Worm (Caenorhabditis elegans): Measurements from ENCODE around the gene F54H5.3.

The F54H5.3 gene

ce11 chrII:6588605-6589292, 33.2 kb upstream of the F54H5.3 start, which contains the start of gene icd-1 (continued):
- TF ChIP-seq jun-1 (tag; optimal IDR thresholded peaks at IDR 0.05) (peak; percentile 79), D1046.2 (GFP tag; IDR thresholded peaks at IDR 0.05) (peak; percentile 58; the same call in 1 of the 2 replicates), lin-39 (tag; optimal IDR thresholded peaks at IDR 0.05) (no peak)

- TF ChIP-seq ceh-44 (GFP tag; IDR thresholded peaks at IDR 0.05) (no peak), gei-8 (GFP tag; optimal IDR thresholded peaks at IDR 0.05) (no peak), pqm-1 (tag; optimal IDR thresholded peaks at IDR 0.05) (no peak), nhr-77 (tag; optimal IDR thresholded peaks at IDR 0.05) (no peak), nhr-111 (GFP tag; optimal IDR thresholded peaks at IDR 0.05) (no peak), Y105C5A.15 (GFP tag; IDR thresholded peaks at IDR 0.05) (no peak), saeg-2 (GFP tag; IDR thresholded peaks at IDR 0.05) (no peak), rbr-2 (tag; optimal IDR thresholded peaks at IDR 0.05) (no peak), daf-19 (GFP tag; conservative IDR thresholded peaks at IDR 0.05) (no peak), lsy-2 (tag; optimal IDR thresholded peaks at IDR 0.05) (peak in 1 of 2 experiments; percentile 6), F37D6.2 (tag; optimal IDR thresholded peaks at IDR 0.05) (no peak), lin-38 (GFP tag; IDR thresholded peaks at IDR 0.05) (no peak), ztf-7 (tag; optimal IDR thresholded peaks at IDR 0.05) (no peak), F26F4.8 (GFP tag; conservative IDR thresholded peaks at IDR 0.05) (no peak), zfp-3 (GFP tag; conservative IDR thresholded peaks at IDR 0.05) (no peak), dmd-9 (GFP tag; IDR thresholded peaks at IDR 0.05) (0 out of 2 replicates have a peak, but pooled peaks have one; percentile 18), aly-2 (tag; optimal IDR thresholded peaks at IDR 0.05) (no peak), T20F7.1 (GFP tag; optimal IDR thresholded peaks at IDR 0.05) (no peak), ztf-11 (tag; optimal IDR thresholded peaks at IDR 0.05) (no peak), daf-16 (GFP tag; optimal IDR thresholded peaks at IDR 0.05) (no peak), daf-16 (tag; optimal IDR thresholded peaks at IDR 0.05) (peak; percentile 34), spr-3 (GFP tag; optimal IDR thresholded peaks at IDR 0.05) (no peak), mdt-29 (GFP tag; IDR thresholded peaks at IDR 0.05) (no peak), lin-15B (tag; optimal IDR thresholded peaks at IDR 0.05) (no peak), spr-1 (tag; optimal IDR thresholded peaks at IDR 0.05) (no peak), nhr-237 (tag; optimal IDR thresholded peaks at IDR 0.05) (no peak), nhr-6 (tag; optimal IDR thresholded peaks at IDR 0.05) (peak; percentile 1), ceh-20 (GFP tag; IDR thresholded peaks at IDR 0.05) (no peak), ZK337.2 (GFP tag; IDR thresholded peaks at IDR 0.05) (no peak), ctbp-1 (GFP tag; IDR thresholded peaks at IDR 0.05) (no peak), ceh-62 (tag; optimal IDR thresholded peaks at IDR 0.05) (no peak), unc-39 (tag; optimal IDR thresholded peaks at IDR 0.05) (no peak), skn-1 (tag; optimal IDR thresholded peaks at IDR 0.05) (no peak), fos-1 (tag; optimal IDR thresholded peaks at IDR 0.05) (peak; percentile 42), nhr-76 (tag; optimal IDR thresholded peaks at IDR 0.05) (no peak), F49E8.2 (tag; optimal IDR thresholded peaks at IDR 0.05; ENCODE audit: borderline replicate concordance) (no peak), cey-2 (tag; optimal IDR thresholded peaks at IDR 0.05; ENCODE audit: borderline replicate concordance, insufficient read depth) (no peak), snpc-1.2 (GFP tag; IDR thresholded peaks at IDR 0.05) (no peak), dmd-6 (GFP tag; IDR thresholded peaks at IDR 0.05) (peak; percentile 30), ces-1 (GFP tag; optimal IDR thresholded peaks at IDR 0.05) (no peak), fkh-10 (GFP tag; optimal IDR thresholded peaks at IDR 0.05) (no peak), mxl-2 (GFP tag; conservative IDR thresholded peaks at IDR 0.05) (no peak)
Observed at ce11 chrII:6589408-6589807, 32.6 kb upstream of the F54H5.3 start, which contains the start of gene vps-32.1. Gene vps-32.1, plus strand, starts transcription at chrII:6589708.

Data from whole organism, L4 larva.